Worm (Caenorhabditis elegans) whole organism, late embryonic: ENCODE data around the gene Y32H12A.8.
A peak's percentile ranks its signal among the peaks of the same experiment; 100 is the strongest.

ENCODE experiments used
- C08G9.2 ChIP-seq: sonication (generic microtip); optimal IDR thresholded peaks from 2 replicates; lab custom pipeline; 2016; ENCODE audit warnings: mild to moderate bottlenecking, missing genetic modification characterization, moderate library complexity, missing compliant biosample characterization
- F13H6.1 ChIP-seq: sonication (generic microtip); optimal IDR thresholded peaks from 2 replicates; lab custom pipeline; 2016; ENCODE audit warnings: missing genetic modification characterization, missing compliant biosample characterization
- T23F11.4 ChIP-seq: fragments of 200-800 bp; sonication (Bioruptor generic); optimal IDR thresholded peaks from 2 replicates; lab custom pipeline; 2018; ENCODE audit warnings: mild to moderate bottlenecking, missing genetic modification characterization, missing compliant biosample characterization
- Y22D7AL.16 ChIP-seq: sonication (generic microtip); optimal IDR thresholded peaks from 2 replicates; lab custom pipeline; 2016; ENCODE audit warnings: missing genetic modification characterization, missing compliant biosample characterization
- ahr-1 ChIP-seq: sonication (generic microtip); optimal IDR thresholded peaks from 2 replicates; lab custom pipeline; 2016; ENCODE audit warnings: missing genetic modification characterization, missing compliant biosample characterization
- ama-1 ChIP-seq: fragments of 150-350 bp; optimal IDR thresholded peaks from 2 replicates; lab custom pipeline; 2014
- ceh-14 ChIP-seq: sonication (generic microtip); optimal IDR thresholded peaks from 2 replicates; lab custom pipeline; 2016; ENCODE audit warnings: missing genotype, missing genetic modification characterization, missing compliant biosample characterization
- ceh-19 ChIP-seq: fragments of 200-800 bp; sonication (Bioruptor generic); optimal IDR thresholded peaks from 2 replicates; lab custom pipeline; 2018; ENCODE audit warnings: mild to moderate bottlenecking, missing genetic modification characterization, missing compliant biosample characterization
- ceh-2 ChIP-seq: sonication (generic microtip); optimal IDR thresholded peaks from 2 replicates; lab custom pipeline; 2016; ENCODE audit warnings: missing genotype, missing genetic modification characterization, missing compliant biosample characterization
- ceh-22 ChIP-seq: sonication (generic microtip); optimal IDR thresholded peaks from 2 replicates; lab custom pipeline; 2017; ENCODE audit warnings: missing biosample characterization, missing genetic modification characterization
- ceh-30 ChIP-seq: fragments of 150-350 bp; optimal IDR thresholded peaks from 2 replicates; lab custom pipeline; 2014; ENCODE audit warnings: missing biosample characterization, missing genetic modification characterization
- ceh-31 ChIP-seq: sonication (generic microtip); optimal IDR thresholded peaks from 2 replicates; lab custom pipeline; 2016; ENCODE audit warnings: missing genetic modification characterization, missing compliant biosample characterization
- ceh-34 ChIP-seq: sonication (generic microtip); optimal IDR thresholded peaks from 2 replicates; lab custom pipeline; 2016; ENCODE audit warnings: mild to moderate bottlenecking, missing genetic modification characterization, missing compliant biosample characterization
- ceh-45 ChIP-seq: fragments of 200-800 bp; sonication (Bioruptor generic); IDR thresholded peaks from 2 replicates; pipeline ENCODE4 v1.3.6; 2022; ENCODE audit warnings: missing genetic modification reagents, missing genetic modification characterization, missing compliant biosample characterization
- ceh-48 ChIP-seq: sonication (generic microtip); optimal IDR thresholded peaks from 2 replicates; lab custom pipeline; 2016; ENCODE audit warnings: missing genetic modification characterization, inconsistent platforms, missing compliant biosample characterization
- ceh-6 ChIP-seq: fragments of 200-800 bp; sonication (Bioruptor generic); optimal IDR thresholded peaks from 2 replicates; lab custom pipeline; 2018; ENCODE audit warnings: mild to moderate bottlenecking, missing genetic modification characterization, missing compliant biosample characterization
- ets-4 ChIP-seq: sonication (generic microtip); optimal IDR thresholded peaks from 2 replicates; lab custom pipeline; 2016; ENCODE audit warnings: missing genetic modification characterization, missing compliant biosample characterization
- fax-1 ChIP-seq: sonication (generic microtip); optimal IDR thresholded peaks from 2 replicates; lab custom pipeline; 2016; ENCODE audit warnings: missing genotype, missing genetic modification characterization, missing compliant biosample characterization
- fkh-6 ChIP-seq: sonication (generic microtip); optimal IDR thresholded peaks from 2 replicates; lab custom pipeline; 2016; ENCODE audit warnings: missing genetic modification characterization, missing compliant biosample characterization
- gmeb-2 ChIP-seq: sonication (generic microtip); optimal IDR thresholded peaks from 2 replicates; lab custom pipeline; 2016; ENCODE audit warnings: missing genetic modification characterization, inconsistent platforms, missing compliant biosample characterization
- hlh-13 ChIP-seq: fragments of 200-800 bp; sonication (Bioruptor generic); optimal IDR thresholded peaks from 2 replicates; lab custom pipeline; 2018; ENCODE audit warnings: mild to moderate bottlenecking, missing genetic modification characterization, missing compliant biosample characterization
- hlh-30 ChIP-seq: sonication (generic microtip); optimal IDR thresholded peaks from 2 replicates; lab custom pipeline; 2017; ENCODE audit warnings: antibody characterized with exemption, missing genetic modification characterization, missing compliant biosample characterization; ENCODE audit not compliant: insufficient read depth
- hlh-8 ChIP-seq: sonication (generic microtip); optimal IDR thresholded peaks from 2 replicates; lab custom pipeline; 2016; ENCODE audit warnings: missing genotype, missing genetic modification characterization, missing compliant biosample characterization
- lim-6 ChIP-seq: sonication (generic microtip); optimal IDR thresholded peaks from 2 replicates; lab custom pipeline; 2016; ENCODE audit warnings: missing genetic modification characterization, missing compliant biosample characterization
- lin-11 ChIP-seq: fragments of 200-800 bp; sonication (Bioruptor generic); optimal IDR thresholded peaks from 2 replicates; lab custom pipeline; 2018; ENCODE audit warnings: mild to moderate bottlenecking, missing genetic modification characterization, missing compliant biosample characterization
- madf-2 ChIP-seq: sonication (generic microtip); optimal IDR thresholded peaks from 2 replicates; lab custom pipeline; 2017; ENCODE audit warnings: missing genetic modification characterization, missing compliant biosample characterization
- nfya-1 ChIP-seq: sonication (generic microtip); optimal IDR thresholded peaks from 2 replicates; lab custom pipeline; 2017; ENCODE audit warnings: missing genetic modification characterization, mild to moderate bottlenecking, missing compliant biosample characterization, antibody characterized with exemption, moderate library complexity
- nhr-11 ChIP-seq: fragments of 150-350 bp; optimal IDR thresholded peaks from 2 replicates; lab custom pipeline; 2014; ENCODE audit warnings: missing biosample characterization, missing genetic modification characterization
- nhr-232 ChIP-seq: sonication (generic microtip); optimal IDR thresholded peaks from 2 replicates; lab custom pipeline; 2016; ENCODE audit warnings: missing genetic modification characterization, missing compliant biosample characterization
- odd-2 ChIP-seq: sonication (generic microtip); optimal IDR thresholded peaks from 2 replicates; lab custom pipeline; 2017; ENCODE audit warnings: antibody characterized with exemption, mild to moderate bottlenecking, missing genetic modification characterization, missing compliant biosample characterization
- pax-1 ChIP-seq: fragments of 150-350 bp; optimal IDR thresholded peaks from 2 replicates; lab custom pipeline; 2014; ENCODE audit warnings: missing biosample characterization, missing genetic modification characterization
- pha-4 ChIP-seq: fragments of 150-350 bp; optimal IDR thresholded peaks from 2 replicates; lab custom pipeline; 2018; ENCODE audit warnings: missing biosample characterization, missing genetic modification reagents, missing genetic modification characterization
- pros-1 ChIP-seq: fragments of 150-350 bp; optimal IDR thresholded peaks from 2 replicates; lab custom pipeline; 2014; ENCODE audit warnings: missing biosample characterization, missing genetic modification reagents, missing genetic modification characterization
- rnt-1 ChIP-seq: sonication (generic microtip); optimal IDR thresholded peaks from 2 replicates; lab custom pipeline; 2016; ENCODE audit warnings: missing genetic modification characterization, missing compliant biosample characterization
- tbx-2 ChIP-seq: sonication (generic microtip); optimal IDR thresholded peaks from 2 replicates; lab custom pipeline; 2016; ENCODE audit warnings: missing genetic modification characterization, missing compliant biosample characterization
- unc-3 ChIP-seq, 2 experiments: fragments of 200-800 bp in 1 of 2; sonication (Bioruptor generic) in 1 of 2; sonication (generic microtip) in 1 of 2; conservative IDR thresholded peaks in 1 of 2; optimal IDR thresholded peaks in 1 of 2; 2 replicates each; pipeline versions ENCODE4 v1.3.6 to Lab custom; 2016 to 2022; ENCODE audit warnings: missing compliant biosample characterization in 2 of 2, missing genetic modification characterization in 2 of 2, missing genetic modification reagents in 1 of 2
- unc-42 ChIP-seq: sonication (generic microtip); optimal IDR thresholded peaks from 2 replicates; lab custom pipeline; 2016; ENCODE audit warnings: missing genotype, missing genetic modification characterization, missing compliant biosample characterization
- unc-55 ChIP-seq: sonication (generic microtip); optimal IDR thresholded peaks from 2 replicates; lab custom pipeline; 2017; ENCODE audit warnings: missing biosample characterization, missing genetic modification reagents, missing genetic modification characterization
- unc-86 ChIP-seq: sonication (generic microtip); optimal IDR thresholded peaks from 2 replicates; lab custom pipeline; 2016; ENCODE audit warnings: missing genetic modification characterization, missing compliant biosample characterization
- zip-5 ChIP-seq: sonication (generic microtip); optimal IDR thresholded peaks from 2 replicates; lab custom pipeline; 2016; ENCODE audit warnings: missing genetic modification characterization, missing compliant biosample characterization

The Y32H12A.8 gene

ce11 chrIII:5405628-5406084, at the start of gene Y32H12A.8, which contains the start of gene W03A5.2:
TSS of gene Y32H12A.8 (minus strand) at chrIII:5406037.
TSS of gene W03A5.2 (plus strand) at chrIII:5406034.
- peak; percentile 41 for TF ChIP-seq nfya-1
- TF ChIP-seq nhr-11 (tag; lab: Kevin White, UChicago): no peak
- no peak for TF ChIP-seq pha-4 (tag; lab: Kevin White, UChicago)

- TF ChIP-seq ceh-14 (tag; lab: Kevin White, UChicago) (no peak), zip-5 (tag; lab: Kevin White, UChicago) (no peak), pax-1 (tag; lab: Kevin White, UChicago) (no peak), pros-1 (no peak), hlh-13 (no peak), nhr-11 (tag; lab: Kevin White, UChicago) (no peak), gmeb-2 (tag; lab: Kevin White, UChicago) (no peak), Y22D7AL.16 (tag; lab: Kevin White, UChicago) (no peak), lim-6 (tag; lab: Kevin White, UChicago) (no peak), fkh-6 (tag; lab: Kevin White, UChicago) (no peak), unc-3 (GFP tag; conservative IDR thresholded peaks at IDR 0.05; lab: Robert Waterston, UW) (no peak), unc-3 (tag; optimal IDR thresholded peaks at IDR 0.05; lab: Kevin White, UChicago) (no peak), ceh-34 (tag; lab: Kevin White, UChicago) (no peak), ahr-1 (tag; lab: Kevin White, UChicago) (no peak), ceh-19 (no peak), odd-2 (tag; lab: Kevin White, UChicago) (no peak), ceh-48 (tag; lab: Kevin White, UChicago) (no peak), ceh-45 (no peak)
These were observed 47.5 kb upstream of the Y32H12A.8 start, which contains the start of gene F48E8.4 for ce11 chrIII:5453290-5453689. TSS of gene F48E8.4 (plus strand) at chrIII:5453590.

DNA sequence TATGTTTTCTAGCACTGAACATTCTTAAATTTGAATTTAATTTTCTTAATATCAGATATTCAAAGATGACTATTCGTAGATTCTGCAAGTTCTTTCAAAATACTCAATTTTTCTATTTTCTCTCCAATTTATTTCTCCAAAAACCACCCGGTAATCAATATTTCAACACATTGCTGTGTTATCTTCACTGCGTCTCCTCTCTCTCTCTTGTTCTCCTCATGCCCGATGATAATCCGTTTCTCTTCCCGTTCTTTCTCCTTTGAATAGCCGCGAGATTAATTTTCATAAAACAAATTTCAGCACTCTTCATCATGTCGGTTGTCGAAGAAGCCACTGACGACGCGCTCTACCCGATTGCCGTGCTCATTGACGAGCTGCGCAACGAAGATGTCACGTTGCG, 44.6 kb upstream of the Y32H12A.8 start, which contains the start of gene paa-1:
TSS of gene paa-1 (plus strand) at position 301 of the 400 bp plus-strand sequence.
- no peak for TF ChIP-seq unc-55 (GFP tag; lab: Kevin White, UChicago)
- no peak for TF ChIP-seq unc-3 (GFP tag; conservative IDR thresholded peaks at IDR 0.05; lab: Robert Waterston, UW)
- no peak for TF ChIP-seq unc-3 (tag; optimal IDR thresholded peaks at IDR 0.05; lab: Kevin White, UChicago)
- no peak for TF ChIP-seq ceh-31
- no peak for TF ChIP-seq ceh-2 (tag; lab: Kevin White, UChicago)
- TF ChIP-seq odd-2 (tag; lab: Kevin White, UChicago): no peak
- TF ChIP-seq lin-11: no peak
- TF ChIP-seq hlh-30 (tag; lab: Kevin White, UChicago): no peak
- no peak for TF ChIP-seq ahr-1 (tag; lab: Kevin White, UChicago)
- no peak for TF ChIP-seq hlh-13
- no peak for TF ChIP-seq T23F11.4
- no peak for TF ChIP-seq ceh-48 (tag; lab: Kevin White, UChicago)
- no peak for TF ChIP-seq lim-6 (tag; lab: Kevin White, UChicago)
- TF ChIP-seq ceh-30 (tag; lab: Kevin White, UChicago): no peak
- no peak for TF ChIP-seq ama-1

DNA sequence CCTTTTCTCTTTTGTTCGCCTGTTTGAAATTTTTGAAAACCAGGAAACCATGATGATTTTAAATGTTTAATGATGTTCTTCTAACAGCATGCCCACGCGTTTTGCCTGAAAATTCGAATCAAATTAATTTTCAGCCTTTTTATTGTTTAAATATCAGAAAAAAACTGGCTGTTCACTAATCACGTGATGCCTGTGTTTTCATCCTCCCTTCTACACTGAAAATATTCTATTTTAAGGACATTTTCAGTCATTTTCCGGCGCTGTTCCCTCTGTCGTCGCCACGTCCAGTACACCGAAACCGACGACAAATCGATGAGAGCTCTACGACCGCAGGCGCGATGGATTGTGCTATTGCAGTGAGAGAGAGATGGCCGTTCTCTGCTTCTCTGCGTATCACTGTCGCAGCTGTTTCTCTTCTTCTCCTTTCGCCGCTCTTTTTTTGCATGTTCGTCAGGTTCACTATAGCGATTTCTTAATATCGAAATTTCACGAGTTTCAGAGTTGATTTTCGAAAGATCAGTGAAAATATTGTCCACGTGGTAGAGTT, 44.0 kb upstream of the Y32H12A.8 start, which contains the start of gene F48E8.8:
TSS of gene F48E8.8 (minus strand) at position 51 of the 547 bp plus-strand sequence.
- TF ChIP-seq hlh-30 (tag; lab: Kevin White, UChicago) (peak; percentile 38), ceh-48 (tag; lab: Kevin White, UChicago) (peak; percentile 73), fax-1 (no peak), ceh-31 (peak; percentile 34), hlh-8 (tag; lab: Kevin White, UChicago) (peak; percentile 38), unc-3 (GFP tag; conservative IDR thresholded peaks at IDR 0.05; lab: Robert Waterston, UW) (no peak), unc-3 (tag; optimal IDR thresholded peaks at IDR 0.05; lab: Kevin White, UChicago) (no peak), rnt-1 (tag; lab: Kevin White, UChicago) (no peak), madf-2 (tag; lab: Kevin White, UChicago) (no peak), nfya-1 (peak; percentile 56), pha-4 (tag; lab: Kevin White, UChicago) (no peak), ceh-19 (no peak), ets-4 (tag; lab: Kevin White, UChicago) (no peak), nhr-11 (tag; lab: Kevin White, UChicago) (no peak), ceh-2 (tag; lab: Kevin White, UChicago) (peak; percentile 20), C08G9.2 (tag; lab: Kevin White, UChicago) (no peak), tbx-2 (peak; percentile 75), unc-42 (peak; percentile 39), unc-86 (tag; lab: Kevin White, UChicago) (no peak), unc-55 (GFP tag; lab: Kevin White, UChicago) (peak; percentile 9), ceh-6 (GFP tag; lab: Kevin White, UChicago) (no peak), F13H6.1 (tag; lab: Kevin White, UChicago) (no peak), nhr-232 (tag; lab: Kevin White, UChicago) (no peak), ceh-14 (tag; lab: Kevin White, UChicago) (no peak), ceh-22 (no peak)
